Worm (Caenorhabditis elegans): ENCODE measurements around the gene lpr-3.

Gene lpr-3

DNA sequence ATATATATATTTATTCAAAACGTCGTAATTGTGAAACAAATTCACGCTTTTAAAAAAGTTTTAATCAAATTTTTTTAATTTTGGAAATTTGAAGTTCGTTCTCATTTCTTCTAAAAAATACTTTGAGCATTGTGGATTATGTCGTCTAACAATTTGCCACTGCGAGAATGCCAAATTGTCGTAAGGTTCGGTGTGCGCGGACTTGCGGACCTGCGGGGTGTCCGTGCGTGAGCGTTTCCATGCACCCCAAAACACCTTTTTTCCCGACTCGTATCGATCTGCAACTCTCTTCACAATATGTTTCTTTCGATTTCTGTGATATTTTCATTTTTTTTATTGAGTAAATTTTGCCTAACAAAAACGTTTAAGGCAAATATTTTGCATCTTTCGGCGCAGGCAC is 15.5 kb downstream of the lpr-3 start:
- TF ChIP-seq him-1 (tag; optimal IDR thresholded peaks at IDR 0.05) (no peak), dao-5 (tag; optimal IDR thresholded peaks at IDR 0.05) (no peak)

ce11 chrX:11073358-11073757 is 16.2 kb downstream of the lpr-3 start, which contains the start of gene W04G3.5:
Gene W04G3.5, plus strand, starts transcription at chrX:11073658.
- TF ChIP-seq him-1 (tag; optimal IDR thresholded peaks at IDR 0.05), result no peak
- no peak for TF ChIP-seq dao-5 (tag; optimal IDR thresholded peaks at IDR 0.05)
- TF ChIP-seq W03F9.2 (tag; optimal IDR thresholded peaks at IDR 0.05), result no peak

DNA sequence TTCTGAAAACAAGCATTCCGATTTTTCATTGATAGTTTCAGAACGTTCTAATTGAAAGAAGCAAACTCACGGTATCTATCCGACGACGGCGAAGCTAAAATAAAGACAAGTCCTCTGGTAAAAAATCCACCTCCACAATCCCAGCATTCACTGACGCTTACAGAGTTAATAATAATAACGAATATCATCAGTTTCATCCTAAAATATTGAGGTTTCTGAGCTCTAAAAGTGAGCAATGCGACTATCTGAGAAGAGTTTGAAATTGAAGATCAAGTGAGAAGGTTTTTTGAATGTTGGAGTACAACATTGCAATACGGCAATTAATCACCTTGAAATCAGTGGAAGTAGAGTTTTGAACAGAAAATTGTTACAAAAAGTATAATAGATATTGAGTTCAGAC is 19.3 kb downstream of the lpr-3 start, which contains the start of gene W04G3.12:
Gene W04G3.12 (minus strand): TSS at position 311 of the 400 bp plus-strand sequence.
- TF ChIP-seq dao-5 (tag; optimal IDR thresholded peaks at IDR 0.05) (no peak), him-1 (tag; optimal IDR thresholded peaks at IDR 0.05) (no peak), W03F9.2 (tag; optimal IDR thresholded peaks at IDR 0.05) (no peak)

DNA sequence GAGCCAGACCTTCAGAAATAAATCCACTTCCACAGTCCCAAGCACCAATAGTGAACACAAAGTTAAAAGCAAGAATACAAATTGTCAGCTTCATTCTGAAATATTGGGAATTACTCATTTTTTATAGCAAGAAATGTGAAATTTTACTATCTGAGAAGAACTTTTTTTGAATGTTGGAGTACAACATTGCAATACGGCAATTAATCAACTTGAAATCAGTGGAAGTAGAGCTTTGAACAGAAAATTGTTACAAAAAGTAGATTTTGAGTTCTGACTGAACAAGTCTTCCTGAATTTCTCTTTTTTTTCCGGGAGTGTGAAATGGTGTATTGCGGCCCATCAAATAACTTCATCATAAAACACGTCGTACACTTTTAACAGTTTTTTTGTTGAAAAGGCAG is 20.9 kb downstream of the lpr-3 start, which contains the start of gene W04G3.10:
Gene W04G3.10 (minus strand): TSS at position 101 of the 400 bp plus-strand sequence.
- TF ChIP-seq him-1 (tag; optimal IDR thresholded peaks at IDR 0.05), result no peak
- no peak for TF ChIP-seq W03F9.2 (tag; optimal IDR thresholded peaks at IDR 0.05)
- no peak for TF ChIP-seq dao-5 (tag; optimal IDR thresholded peaks at IDR 0.05)

ce11 chrX:11079667-11080066 is 22.5 kb downstream of the lpr-3 start, which contains the start of gene W04G3.13:
Gene W04G3.13, minus strand, starts transcription at chrX:11079767.
- no peak for TF ChIP-seq dao-5 (tag; optimal IDR thresholded peaks at IDR 0.05)
- no peak for TF ChIP-seq W03F9.2 (tag; optimal IDR thresholded peaks at IDR 0.05)
- TF ChIP-seq him-1 (tag; optimal IDR thresholded peaks at IDR 0.05), result no peak

ce11 chrX:11080170-11080728 is 23.0 kb downstream of the lpr-3 start, which contains the start of gene sulp-7:
Gene sulp-7, plus strand, starts transcription at chrX:11080678.
- no peak for TF ChIP-seq him-1 (tag; optimal IDR thresholded peaks at IDR 0.05)
- no peak for TF ChIP-seq dao-5 (tag; optimal IDR thresholded peaks at IDR 0.05)
- TF ChIP-seq W03F9.2 (tag; optimal IDR thresholded peaks at IDR 0.05), result no peak

DNA sequence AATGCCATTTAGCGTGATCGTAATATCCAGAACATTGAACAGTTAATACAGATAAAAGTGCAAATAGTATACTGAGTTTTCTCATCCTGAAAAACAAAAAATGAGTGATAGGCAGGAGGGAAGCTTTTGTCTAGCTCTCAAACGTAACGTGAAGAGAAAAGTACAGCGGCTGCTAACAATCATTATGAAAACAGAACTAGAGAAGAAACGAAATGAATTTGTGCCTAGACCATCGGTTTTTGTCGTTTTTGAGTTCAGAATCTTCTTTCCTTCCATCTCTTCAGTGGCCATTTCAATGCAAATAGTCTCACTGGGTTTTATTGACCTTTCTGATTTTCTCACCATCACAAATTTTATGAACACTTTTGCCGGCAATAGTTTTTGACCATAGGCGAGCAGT is 28.0 kb downstream of the lpr-3 start, which contains the start of gene W04G3.7:
Gene W04G3.7 (minus strand): TSS at position 101 of the 400 bp plus-strand sequence.
- no peak for TF ChIP-seq W03F9.2 (tag; optimal IDR thresholded peaks at IDR 0.05)
- TF ChIP-seq him-1 (tag; optimal IDR thresholded peaks at IDR 0.05), result no peak
- TF ChIP-seq dao-5 (tag; optimal IDR thresholded peaks at IDR 0.05), result no peak

DNA sequence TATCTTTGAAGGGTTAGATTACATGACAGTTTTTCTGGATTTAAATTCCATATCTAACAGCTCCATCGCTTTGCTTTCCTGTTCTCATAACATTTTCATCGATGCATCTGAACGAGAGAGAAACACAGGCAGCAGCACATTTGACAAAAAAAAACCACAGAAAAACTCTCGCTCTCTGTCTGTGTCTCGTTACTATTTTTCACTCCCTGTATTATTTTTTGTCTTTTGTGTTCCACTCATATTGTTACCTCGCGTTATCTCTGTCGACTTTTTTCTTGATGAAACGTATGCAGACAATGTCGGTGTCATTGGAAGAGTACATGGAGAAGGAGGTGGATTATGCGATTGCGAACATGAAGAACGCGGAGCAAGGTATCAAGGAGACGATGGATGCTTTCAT is 31.8 kb downstream of the lpr-3 start, which contains the start of gene W04G3.11:
Gene W04G3.11 (plus strand): TSS at position 244 of the 400 bp plus-strand sequence.
- TF ChIP-seq him-1 (tag; optimal IDR thresholded peaks at IDR 0.05) (no peak), dao-5 (tag; optimal IDR thresholded peaks at IDR 0.05) (no peak), W03F9.2 (tag; optimal IDR thresholded peaks at IDR 0.05) (no peak)

ce11 chrX:11093985-11094593 is 36.9 kb downstream of the lpr-3 start:
- TF ChIP-seq W03F9.2 (tag; optimal IDR thresholded peaks at IDR 0.05), result peak; percentile 98
- peak; percentile 100 for TF ChIP-seq him-1 (tag; optimal IDR thresholded peaks at IDR 0.05)
- TF ChIP-seq dao-5 (tag; optimal IDR thresholded peaks at IDR 0.05), result peak; percentile 95

DNA sequence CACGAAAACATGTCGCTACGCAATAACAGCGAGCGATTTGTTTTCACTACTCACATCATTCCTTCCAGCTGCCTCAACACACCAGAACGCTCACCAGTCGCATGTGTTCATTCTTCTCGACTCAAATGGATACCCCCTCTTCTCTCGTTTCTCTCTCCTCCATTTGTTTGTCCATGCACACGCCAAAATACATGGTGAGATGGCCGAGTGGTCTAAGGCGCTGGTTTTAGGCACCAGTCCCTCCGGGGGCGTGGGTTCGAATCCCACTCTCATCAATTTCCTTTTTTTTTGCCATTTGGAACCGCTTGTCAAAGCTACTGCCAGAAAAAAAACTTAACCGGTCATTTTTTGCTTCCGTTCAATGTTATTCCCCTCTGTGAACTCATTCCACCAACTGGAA is 38.3 kb downstream of the lpr-3 start:
- TF ChIP-seq W03F9.2 (tag; optimal IDR thresholded peaks at IDR 0.05), result peak; percentile 30
- peak; percentile 74 for TF ChIP-seq dao-5 (tag; optimal IDR thresholded peaks at IDR 0.05)
- peak; percentile 92 for TF ChIP-seq him-1 (tag; optimal IDR thresholded peaks at IDR 0.05)

- TF ChIP-seq him-1 (tag; optimal IDR thresholded peaks at IDR 0.05) (no peak), W03F9.2 (tag; optimal IDR thresholded peaks at IDR 0.05) (no peak), dao-5 (tag; optimal IDR thresholded peaks at IDR 0.05) (no peak)
Measured at ce11 chrX:11097343-11097742, 40.1 kb downstream of the lpr-3 start.

ce11 chrX:11098086-11098485 is 40.9 kb downstream of the lpr-3 start, which contains the start of gene W02H3.3:
Gene W02H3.3, minus strand, starts transcription at chrX:11098186.
- no peak for TF ChIP-seq him-1 (tag; optimal IDR thresholded peaks at IDR 0.05)
- TF ChIP-seq W03F9.2 (tag; optimal IDR thresholded peaks at IDR 0.05), result no peak
- TF ChIP-seq dao-5 (tag; optimal IDR thresholded peaks at IDR 0.05), result no peak

DNA sequence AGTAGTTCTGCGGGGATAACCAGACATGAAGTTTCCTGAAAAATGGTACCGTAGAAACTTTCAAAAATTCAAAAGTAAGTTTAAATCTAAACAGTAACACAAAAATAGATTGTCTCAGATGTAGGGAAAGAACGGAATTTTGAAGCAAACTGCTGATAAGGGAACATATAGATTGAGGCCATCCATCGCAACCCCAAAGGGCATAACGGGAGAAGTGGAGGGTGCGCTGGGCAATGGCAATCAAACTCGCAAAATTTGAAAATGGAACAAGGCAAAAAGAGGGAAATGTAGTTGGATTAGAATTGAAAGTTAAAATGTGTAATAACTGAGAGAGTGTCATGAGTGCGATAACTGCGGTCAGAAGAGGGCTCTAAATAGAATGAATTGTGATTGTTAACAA is 46.0 kb downstream of the lpr-3 start:
- TF ChIP-seq him-1 (tag; optimal IDR thresholded peaks at IDR 0.05) (no peak), dao-5 (tag; optimal IDR thresholded peaks at IDR 0.05) (no peak), W03F9.2 (tag; optimal IDR thresholded peaks at IDR 0.05) (no peak)

DNA sequence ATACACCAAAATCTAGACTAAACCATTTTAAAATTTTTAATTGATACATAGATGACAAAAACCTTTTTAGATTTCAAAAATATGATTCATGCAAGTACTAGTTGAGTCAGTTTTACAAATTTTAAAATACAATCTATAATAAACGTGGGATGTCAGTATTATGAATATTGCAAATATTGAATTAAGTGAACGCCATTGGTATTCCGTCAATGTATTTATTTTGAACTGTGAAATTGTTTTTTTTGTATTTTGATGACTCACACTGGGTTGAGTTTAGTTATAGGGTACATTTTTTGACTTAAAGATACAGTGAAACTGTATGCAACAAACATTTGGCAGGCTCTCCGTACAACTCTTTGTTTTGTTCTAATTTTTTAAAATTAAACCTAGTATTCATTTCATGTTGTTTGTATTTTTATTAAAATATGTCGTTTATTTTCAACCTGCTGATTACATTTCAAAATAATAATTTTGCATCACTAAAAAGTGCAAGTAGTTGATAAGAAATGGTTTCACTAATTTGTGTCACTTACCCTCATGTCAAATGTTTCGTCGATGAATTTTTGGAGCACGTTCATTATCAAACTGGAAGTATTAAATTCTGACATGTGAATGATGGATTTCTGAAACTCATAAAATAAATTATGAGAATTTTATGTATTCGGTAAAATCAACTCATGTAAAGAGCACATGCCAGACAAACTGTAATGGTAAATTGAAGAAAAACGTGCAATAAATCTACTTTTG is 47.9 kb downstream of the lpr-3 start, which contains the start of gene W02H3.1:
Gene W02H3.1 (minus strand): TSS at position 578 of the 747 bp plus-strand sequence.
- TF ChIP-seq dao-5 (tag; optimal IDR thresholded peaks at IDR 0.05) (no peak), him-1 (tag; optimal IDR thresholded peaks at IDR 0.05) (no peak), W03F9.2 (tag; optimal IDR thresholded peaks at IDR 0.05) (no peak)
